Fruit fly (Drosophila melanogaster): ENCODE data around the gene ome.
A peak's percentile ranks its signal among the peaks of the same experiment; 100 is the strongest.

- TF ChIP-seq Rel (GFP tag; optimal IDR thresholded peaks at IDR 0.05) (no peak), Rel (tag; optimal IDR thresholded peaks at IDR 0.05) (no peak), Abd-B (GFP tag; optimal IDR thresholded peaks at IDR 0.05) (no peak), OdsH (GFP tag; optimal IDR thresholded peaks at IDR 0.05) (peak; percentile 87), woc (GFP tag; optimal IDR thresholded peaks at IDR 0.05) (peak; percentile 53), rgr (GFP tag; optimal IDR thresholded peaks at IDR 0.05) (peak; percentile 83), dl (GFP tag; optimal IDR thresholded peaks at IDR 0.05; ENCODE audit: insufficient read depth in 1 of 2, partially characterized antibody in 2 of 2) (no peak), tai (GFP tag; optimal IDR thresholded peaks at IDR 0.05) (no peak)
These were observed 5.5 kb downstream of the ome start, which contains the start of gene CG4914 for dm6 chr3L:14678097-14678679.

All from whole organism, wandering third instar larva.